Fruit fly (Drosophila melanogaster): Measurements from ENCODE around the gene CG6686.

The CG6686 gene

dm6 chr2L:12029594-12030197, 41.9 kb upstream of the CG6686 start:
- no peak for TF ChIP-seq lz (GFP tag; optimal IDR thresholded peaks at IDR 0.05)
- no peak for TF ChIP-seq pdm3 (GFP tag; optimal IDR thresholded peaks at IDR 0.05)
- no peak for TF ChIP-seq CG16779 (tag; optimal IDR thresholded peaks at IDR 0.05)
- peak; percentile 66 for TF ChIP-seq vri (GFP tag; optimal IDR thresholded peaks at IDR 0.05)
- TF ChIP-seq salr (GFP tag; optimal IDR thresholded peaks at IDR 0.05), result no peak
- TF ChIP-seq svp (GFP tag), result peak; percentile 84
- no peak for TF ChIP-seq CG11902 (GFP tag; optimal IDR thresholded peaks at IDR 0.05)
- TF ChIP-seq CG6276 (GFP tag; optimal IDR thresholded peaks at IDR 0.05), result no peak

- no peak for TF ChIP-seq CG1621 (tag; optimal IDR thresholded peaks at IDR 0.05)
- no peak for TF ChIP-seq CG31627 (GFP tag; optimal IDR thresholded peaks at IDR 0.05)
- no peak for TF ChIP-seq CG10631 (GFP tag; optimal IDR thresholded peaks at IDR 0.05)
- no peak for TF ChIP-seq CG11762 (GFP tag; optimal IDR thresholded peaks at IDR 0.05; ENCODE audit: insufficient read depth)
- no peak for TF ChIP-seq achi (GFP tag; optimal IDR thresholded peaks at IDR 0.05)
- TF ChIP-seq vri (GFP tag; optimal IDR thresholded peaks at IDR 0.05), result peak; percentile 80
- TF ChIP-seq dsx (GFP tag; optimal IDR thresholded peaks at IDR 0.05; ENCODE audit: poor library complexity, severe bottlenecking), result no peak
- TF ChIP-seq CG11294 (GFP tag; IDR thresholded peaks at IDR 0.05), result no peak
- no peak for TF ChIP-seq Eip93F (GFP tag; optimal IDR thresholded peaks at IDR 0.05)
- no peak for TF ChIP-seq cyc (GFP tag; optimal IDR thresholded peaks at IDR 0.05)
- no peak for TF ChIP-seq Sox15 (GFP tag; optimal IDR thresholded peaks at IDR 0.05)
- no peak for TF ChIP-seq acj6 (GFP tag; optimal IDR thresholded peaks at IDR 0.05)
- TF ChIP-seq fd59A (GFP tag; optimal IDR thresholded peaks at IDR 0.05), result no peak
- no peak for TF ChIP-seq CG7368 (GFP tag; optimal IDR thresholded peaks at IDR 0.05)
- no peak for TF ChIP-seq eg (GFP tag; IDR thresholded peaks at IDR 0.05)
- no peak for TF ChIP-seq CG15336 (GFP tag; IDR thresholded peaks at IDR 0.05)
- no peak for TF ChIP-seq CG6808 (GFP tag; optimal IDR thresholded peaks at IDR 0.05)
- no peak for TF ChIP-seq CG34406 (GFP tag; optimal IDR thresholded peaks at IDR 0.05)
- TF ChIP-seq CG32006 (GFP tag; optimal IDR thresholded peaks at IDR 0.05), result no peak
- peak; percentile 10 for TF ChIP-seq Eip78C (GFP tag)
- TF ChIP-seq svp (GFP tag), result peak; percentile 99
- no peak for TF ChIP-seq pdm3 (GFP tag; optimal IDR thresholded peaks at IDR 0.05)
- no peak for TF ChIP-seq Eip75B (GFP tag; optimal IDR thresholded peaks at IDR 0.05)
- peak; percentile 41 for TF ChIP-seq Sox14 (GFP tag; optimal IDR thresholded peaks at IDR 0.05)
- TF ChIP-seq CG6276 (GFP tag; optimal IDR thresholded peaks at IDR 0.05), result no peak
- TF ChIP-seq dac (GFP tag; optimal IDR thresholded peaks at IDR 0.05), result no peak
- TF ChIP-seq Ets21C (GFP tag; optimal IDR thresholded peaks at IDR 0.05), result no peak
- TF ChIP-seq CG8319 (GFP tag; optimal IDR thresholded peaks at IDR 0.05), result no peak
- no peak for TF ChIP-seq CG11902 (GFP tag; optimal IDR thresholded peaks at IDR 0.05)
- TF ChIP-seq Hr39 (GFP tag; optimal IDR thresholded peaks at IDR 0.05), result no peak
- TF ChIP-seq Met (GFP tag; optimal IDR thresholded peaks at IDR 0.05), result no peak
These were observed 41.0 kb upstream of the CG6686 start for dm6 chr2L:12028808-12029207.

dm6 chr2L:12028102-12028501, 40.3 kb upstream of the CG6686 start:
- TF ChIP-seq svp (GFP tag) (peak; percentile 67), Ets96B (tag; optimal IDR thresholded peaks at IDR 0.05) (no peak), Met (GFP tag; optimal IDR thresholded peaks at IDR 0.05) (peak; percentile 22), dsx (GFP tag; optimal IDR thresholded peaks at IDR 0.05; ENCODE audit: poor library complexity, severe bottlenecking) (no peak), topi (GFP tag; optimal IDR thresholded peaks at IDR 0.05) (peak; percentile 2)

dm6 chr2L:12027435-12027834, 39.6 kb upstream of the CG6686 start, which contains the start of gene dmGlut:
Gene dmGlut, plus strand, starts transcription at chr2L:12027438.
- TF ChIP-seq Hr4 (GFP tag; optimal IDR thresholded peaks at IDR 0.05), result no peak
- no peak for TF ChIP-seq CG11902 (GFP tag; optimal IDR thresholded peaks at IDR 0.05)
- no peak for TF ChIP-seq CG7368 (GFP tag; optimal IDR thresholded peaks at IDR 0.05)
- TF ChIP-seq Gug (GFP tag; IDR thresholded peaks at IDR 0.05), result no peak
- TF ChIP-seq Sox14 (GFP tag; optimal IDR thresholded peaks at IDR 0.05), result no peak
- no peak for TF ChIP-seq fkh (GFP tag; optimal IDR thresholded peaks at IDR 0.05)
- no peak for TF ChIP-seq pdm3 (GFP tag; optimal IDR thresholded peaks at IDR 0.05)
- no peak for TF ChIP-seq esn (GFP tag; optimal IDR thresholded peaks at IDR 0.05)
- no peak for TF ChIP-seq Hr38 (GFP tag; optimal IDR thresholded peaks at IDR 0.05)
- TF ChIP-seq dac (GFP tag; optimal IDR thresholded peaks at IDR 0.05), result no peak
- TF ChIP-seq CG6808 (GFP tag; optimal IDR thresholded peaks at IDR 0.05), result no peak
- no peak for TF ChIP-seq CG8319 (GFP tag; optimal IDR thresholded peaks at IDR 0.05)
- no peak for TF ChIP-seq acj6 (GFP tag; optimal IDR thresholded peaks at IDR 0.05)
- TF ChIP-seq ss (GFP tag; optimal IDR thresholded peaks at IDR 0.05), result no peak

Measured in whole organism, prepupa.